Worm (Caenorhabditis elegans) whole organism, young adult: ENCODE results near the gene R05H10.7.
A peak's percentile ranks its signal among the peaks of the same experiment; 100 is the strongest.

Experiments used
- B0261.1 ChIP-seq: sonication (generic microtip); optimal IDR thresholded peaks from 2 replicates; lab custom pipeline; 2016; ENCODE audit warnings: mild to moderate bottlenecking, missing genetic modification characterization, moderate library complexity, missing compliant biosample characterization
- C06A6.2 ChIP-seq: fragments of 200-800 bp; sonication (Bioruptor generic); conservative IDR thresholded peaks from 2 replicates; pipeline ENCODE4 v1.3.6; 2022; ENCODE audit warnings: missing genetic modification characterization, missing compliant biosample characterization
- C17E4.6 ChIP-seq: fragments of 200-800 bp; sonication (Bioruptor generic); IDR thresholded peaks from 2 replicates; pipeline ENCODE4 v1.3.6; 2022; ENCODE audit warnings: missing genetic modification reagents, missing genetic modification characterization, missing compliant biosample characterization
- D2030.7 ChIP-seq: fragments of 200-800 bp; sonication (Bioruptor generic); IDR thresholded peaks from 2 replicates; pipeline ENCODE4 v1.3.6; 2022; ENCODE audit warnings: missing genetic modification reagents, missing genetic modification characterization, missing compliant biosample characterization
- F22D6.2 ChIP-seq: sonication (generic microtip); optimal IDR thresholded peaks from 2 replicates; lab custom pipeline; 2016; ENCODE audit warnings: mild to moderate bottlenecking, missing genetic modification characterization, missing compliant biosample characterization
- F39B2.1 ChIP-seq: fragments of 200-800 bp; sonication (Bioruptor generic); IDR thresholded peaks from 2 replicates; pipeline ENCODE4 v1.3.6; 2022; ENCODE audit warnings: missing genetic modification reagents, missing genetic modification characterization, missing compliant biosample characterization
- K12H6.12 ChIP-seq: fragments of 200-800 bp; sonication (Bioruptor generic); optimal IDR thresholded peaks from 2 replicates; lab custom pipeline; 2018; ENCODE audit warnings: mild to moderate bottlenecking, missing genetic modification characterization, missing compliant biosample characterization
- Y67H2A.10 ChIP-seq: fragments of 200-800 bp; sonication (Bioruptor generic); conservative IDR thresholded peaks from 2 replicates; pipeline ENCODE4 v1.3.6; 2022; ENCODE audit warnings: missing genetic modification reagents, missing genetic modification characterization, missing compliant biosample characterization
- Y95B8A.8 ChIP-seq: fragments of 200-800 bp; sonication (Bioruptor generic); IDR thresholded peaks from 2 replicates; pipeline ENCODE4 v1.3.6; 2022; ENCODE audit warnings: missing genetic modification reagents, missing genetic modification characterization, missing compliant biosample characterization
- ama-1 ChIP-seq, 3 experiments: fragments of 150-350 bp in 1 of 3; sonication (generic microtip) in 2 of 3; optimal IDR thresholded peaks; 2 replicates each; lab custom pipeline; 2014 to 2018; ENCODE audit warnings: missing biosample characterization in 2 of 3, missing genetic modification characterization in 2 of 3, missing genetic modification reagents in 2 of 3
- aptf-2 ChIP-seq: fragments of 200-800 bp; sonication (Bioruptor generic); conservative IDR thresholded peaks from 2 replicates; pipeline ENCODE4 v1.3.6; 2022; ENCODE audit warnings: missing genetic modification reagents, missing genetic modification characterization, missing compliant biosample characterization
- attf-3 ChIP-seq: fragments of 200-800 bp; sonication (Bioruptor generic); conservative IDR thresholded peaks from 2 replicates; pipeline ENCODE4 v1.3.6; 2022; ENCODE audit warnings: missing genetic modification reagents, missing genetic modification characterization, missing compliant biosample characterization
- attf-6 ChIP-seq: fragments of 200-800 bp; sonication (Bioruptor generic); IDR thresholded peaks from 2 replicates; pipeline ENCODE4 v1.3.6; 2022; ENCODE audit warnings: missing genetic modification reagents, missing genetic modification characterization, missing compliant biosample characterization
- ceh-27 ChIP-seq: fragments of 200-800 bp; sonication (Bioruptor generic); optimal IDR thresholded peaks from 2 replicates; lab custom pipeline; 2018; ENCODE audit warnings: mild to moderate bottlenecking, missing genetic modification characterization, moderate library complexity, missing compliant biosample characterization
- ceh-79 ChIP-seq: sonication (generic microtip); optimal IDR thresholded peaks from 2 replicates; lab custom pipeline; 2017; ENCODE audit warnings: mild to moderate bottlenecking, missing genetic modification characterization, missing compliant biosample characterization
- hmg-20 ChIP-seq: fragments of 200-800 bp; sonication (Bioruptor generic); IDR thresholded peaks from 2 replicates; pipeline ENCODE4 v1.3.6; 2022; ENCODE audit warnings: missing genetic modification reagents, missing genetic modification characterization, missing compliant biosample characterization
- hsf-1 ChIP-seq: fragments of 200-800 bp; sonication (Bioruptor generic); IDR thresholded peaks from 2 replicates; pipeline ENCODE4 v1.3.6; 2022; ENCODE audit warnings: missing genetic modification reagents, missing genetic modification characterization, missing compliant biosample characterization
- lag-1 ChIP-seq: fragments of 200-800 bp; sonication (Bioruptor generic); IDR thresholded peaks from 2 replicates; pipeline ENCODE4 v1.3.6; 2022; ENCODE audit warnings: missing genetic modification reagents, missing genetic modification characterization, missing compliant biosample characterization
- lin-40 ChIP-seq: sonication (generic microtip); optimal IDR thresholded peaks from 2 replicates; lab custom pipeline; 2016; ENCODE audit warnings: missing genetic modification characterization, mild to moderate bottlenecking, missing compliant biosample characterization, missing genotype, missing genetic modification reagents
- lin-54 ChIP-seq: fragments of 200-800 bp; sonication (Bioruptor generic); optimal IDR thresholded peaks from 2 replicates; lab custom pipeline; 2018; ENCODE audit warnings: mild to moderate bottlenecking, missing genetic modification characterization, missing compliant biosample characterization
- madf-6 ChIP-seq: fragments of 200-800 bp; sonication (Bioruptor generic); IDR thresholded peaks from 2 replicates; pipeline ENCODE4 v1.3.6; 2022; ENCODE audit warnings: missing genetic modification reagents, missing genetic modification characterization, missing compliant biosample characterization
- nfyb-1 ChIP-seq: fragments of 200-800 bp; sonication (Bioruptor generic); IDR thresholded peaks from 2 replicates; pipeline ENCODE4 v1.3.6; 2022; ENCODE audit warnings: missing genetic modification reagents, missing genetic modification characterization, missing compliant biosample characterization
- nhr-80 ChIP-seq: sonication (generic microtip); optimal IDR thresholded peaks from 2 replicates; lab custom pipeline; 2016; ENCODE audit warnings: missing genetic modification characterization, missing compliant biosample characterization
- nhr-90 ChIP-seq: sonication (generic microtip); optimal IDR thresholded peaks from 2 replicates; lab custom pipeline; 2016; ENCODE audit warnings: missing genotype, mild to moderate bottlenecking, missing genetic modification characterization, missing compliant biosample characterization
- pha-4 ChIP-seq: fragments of 150-350 bp; sonication (generic microtip); optimal IDR thresholded peaks from 2 replicates; lab custom pipeline; 2014; ENCODE audit warnings: missing biosample characterization, missing genetic modification reagents, missing genetic modification characterization
- snpc-3.4 ChIP-seq: sonication (generic microtip); optimal IDR thresholded peaks from 2 replicates; lab custom pipeline; 2017; ENCODE audit warnings: missing genetic modification characterization, mild to moderate bottlenecking, missing compliant biosample characterization, antibody characterized with exemption, moderate library complexity, missing genotype, missing genetic modification reagents
- snpc-4 ChIP-seq, 5 experiments: fragments of 150-350 bp in 1 of 5; sonication (generic microtip) in 4 of 5; optimal IDR thresholded peaks; 2 replicates each; lab custom pipeline; 2014 to 2018; ENCODE audit warnings: missing genetic modification characterization in 5 of 5, missing biosample characterization in 3 of 5, antibody characterized with exemption in 2 of 5, mild to moderate bottlenecking in 2 of 5, missing compliant biosample characterization in 2 of 5, missing genotype in 2 of 5, moderate library complexity in 2 of 5, missing genetic modification reagents in 1 of 5
- somi-1 ChIP-seq: fragments of 200-800 bp; sonication (Bioruptor generic); optimal IDR thresholded peaks from 2 replicates; lab custom pipeline; 2018; ENCODE audit warnings: mild to moderate bottlenecking, missing genetic modification characterization, missing compliant biosample characterization
- tlf-1 ChIP-seq: fragments of 200-800 bp; sonication (Bioruptor generic); optimal IDR thresholded peaks from 2 replicates; lab custom pipeline; 2018; ENCODE audit warnings: mild to moderate bottlenecking, missing genetic modification characterization, missing compliant biosample characterization
- xnd-1 ChIP-seq: sonication (generic microtip); optimal IDR thresholded peaks from 2 replicates; lab custom pipeline; 2016; ENCODE audit warnings: missing genotype, missing genetic modification reagents, missing genetic modification characterization, missing compliant biosample characterization
- ztf-18 ChIP-seq: sonication (generic microtip); optimal IDR thresholded peaks from 2 replicates; lab custom pipeline; 2016; ENCODE audit warnings: missing genotype, mild to moderate bottlenecking, missing genetic modification characterization, missing compliant biosample characterization
- ztf-26 ChIP-seq: sonication (generic microtip); optimal IDR thresholded peaks from 2 replicates; lab custom pipeline; 2017; ENCODE audit warnings: missing genetic modification characterization, missing compliant biosample characterization
- ztf-28 ChIP-seq: fragments of 200-800 bp; sonication (Bioruptor generic); IDR thresholded peaks from 2 replicates; pipeline ENCODE4 v1.3.6; 2022; ENCODE audit warnings: missing genetic modification reagents, missing genetic modification characterization, missing compliant biosample characterization
- ztf-6 ChIP-seq: fragments of 200-800 bp; sonication (Bioruptor generic); IDR thresholded peaks from 2 replicates; pipeline ENCODE4 v1.3.6; 2022; ENCODE audit warnings: missing genetic modification reagents, missing genetic modification characterization, missing compliant biosample characterization

Gene R05H10.7

DNA sequence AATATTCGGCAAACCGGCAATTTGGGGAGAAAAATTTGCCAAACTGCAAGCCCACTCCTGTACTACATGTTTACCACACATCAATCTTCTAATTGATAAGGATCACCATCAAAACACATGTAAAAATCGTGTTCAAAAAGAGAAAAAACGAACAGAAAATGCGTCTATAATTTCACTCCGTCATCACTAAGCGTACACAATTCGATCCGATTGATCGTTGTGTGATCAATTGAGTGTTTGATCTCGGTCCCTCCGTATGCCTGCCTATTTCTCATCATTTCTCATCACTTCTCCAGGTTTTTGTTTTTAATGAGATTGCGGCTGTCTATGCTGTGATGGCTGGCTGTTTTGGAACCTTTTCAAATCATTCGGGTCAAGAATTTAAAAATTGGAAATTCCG, 29.9 kb upstream of the R05H10.7 start (continued):
- TF ChIP-seq ztf-28 (GFP tag; lab: Robert Waterston, UW): no peak
- TF ChIP-seq attf-3 (GFP tag; lab: Robert Waterston, UW): no peak
- no peak for TF ChIP-seq nfyb-1 (GFP tag; lab: Robert Waterston, UW)
- TF ChIP-seq, all 124 proteins: peak for 0

- TF ChIP-seq B0261.1 (tag; lab: Kevin White, UChicago) (no peak), F39B2.1 (no peak), snpc-3.4 (tag; lab: Kevin White, UChicago) (no peak), madf-6 (GFP tag; lab: Robert Waterston, UW) (no peak), ztf-6 (GFP tag; lab: Robert Waterston, UW) (no peak), K12H6.12 (no peak), Y67H2A.10 (GFP tag; lab: Robert Waterston, UW) (no peak), ztf-26 (tag; lab: Kevin White, UChicago) (no peak), C06A6.2 (GFP tag; lab: Robert Waterston, UW) (no peak), xnd-1 (tag; lab: Kevin White, UChicago) (no peak), lin-54 (no peak), pha-4 (tag; lab: Kevin White, UChicago) (no peak), somi-1 (GFP tag; lab: Kevin White, UChicago) (no peak), nhr-90 (no peak), D2030.7 (GFP tag; lab: Robert Waterston, UW) (no peak), ama-1 (optimal IDR thresholded peaks at IDR 0.05; lab: Kevin White, UChicago) (no peak), ama-1 (GFP tag; optimal IDR thresholded peaks at IDR 0.05; lab: Kevin White, UChicago) (no peak)
Observed at ce11 chrII:14832055-14832454, 23.3 kb upstream of the R05H10.7 start.

DNA sequence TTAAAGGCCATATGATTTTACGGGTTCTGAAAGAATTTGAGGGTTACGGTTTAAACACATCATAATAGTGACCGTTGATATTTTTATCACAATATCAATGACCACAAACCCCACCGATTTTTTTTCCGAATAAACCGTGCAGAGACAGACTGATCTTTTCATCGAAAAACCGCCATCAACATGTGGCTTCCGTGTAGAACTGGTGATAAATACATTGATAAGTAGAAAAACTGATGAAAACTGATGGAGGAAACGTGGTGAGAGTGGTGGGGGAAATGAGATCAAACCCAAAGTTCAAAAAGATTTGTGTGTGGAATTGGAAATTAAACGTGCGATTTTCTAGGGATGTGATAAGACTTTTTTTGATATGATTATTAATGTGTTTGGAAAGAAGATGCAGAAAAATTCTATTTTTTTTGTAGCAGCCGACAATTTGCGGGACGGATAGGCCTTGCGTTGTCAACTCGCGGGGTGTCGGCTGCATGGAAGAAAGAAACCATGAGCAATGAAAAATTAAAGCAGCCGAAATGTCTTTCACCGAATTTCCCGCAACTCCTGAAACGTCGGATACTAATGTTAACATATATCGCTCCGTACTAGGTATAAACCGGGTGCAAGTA, 16.6 kb upstream of the R05H10.7 start:
- TF ChIP-seq ceh-27 (no peak), ztf-18 (tag; lab: Kevin White, UChicago) (no peak), hsf-1 (GFP tag; lab: Robert Waterston, UW) (no peak), tlf-1 (GFP tag; lab: Kevin White, UChicago) (no peak), C17E4.6 (GFP tag; lab: Robert Waterston, UW) (no peak), Y95B8A.8 (GFP tag; lab: Robert Waterston, UW) (no peak), ztf-26 (tag; lab: Kevin White, UChicago) (peak; percentile 16), lag-1 (GFP tag; lab: Robert Waterston, UW) (no peak), nhr-80 (peak; percentile 46), attf-6 (GFP tag; lab: Robert Waterston, UW) (no peak), ceh-79 (tag; lab: Kevin White, UChicago) (no peak), aptf-2 (GFP tag; lab: Robert Waterston, UW) (no peak), lin-40 (tag; lab: Kevin White, UChicago) (peak; percentile 51), hmg-20 (GFP tag; lab: Robert Waterston, UW) (no peak), F22D6.2 (tag; lab: Kevin White, UChicago) (no peak), snpc-4 (GFP tag; optimal IDR thresholded peaks at IDR 0.05; lab: Kevin White, UChicago) (no peak), snpc-4 (tag; optimal IDR thresholded peaks at IDR 0.05; lab: Kevin White, UChicago) (peak in 3 of 4 experiments; percentile 47 to 76 (median 59))
